Fruit fly (Drosophila melanogaster) whole organism, prepupa: ENCODE measurements around the gene hoka.

Source experiments
- CG10669 ChIP-seq: fragments of 200-800 bp; sonication (Bioruptor generic); optimal IDR thresholded peaks from 3 replicates; lab custom pipeline; 2018; ENCODE audit warnings: missing biosample characterization, mild to moderate bottlenecking, missing genetic modification characterization, moderate library complexity
- CG11294 ChIP-seq: fragments of 200-800 bp; sonication (Bioruptor generic); IDR thresholded peaks from 2 replicates; pipeline ENCODE4 v1.3.6; 2022; ENCODE audit warnings: missing biosample characterization, missing genetic modification characterization
- CG11762 ChIP-seq: fragments of 200-800 bp; sonication (Bioruptor generic); optimal IDR thresholded peaks from 3 replicates; lab custom pipeline; 2016; ENCODE audit warnings: missing biosample characterization, missing genetic modification characterization; ENCODE audit not compliant: insufficient read depth
- CG11902 ChIP-seq: fragments of 200-800 bp; sonication (Bioruptor generic); optimal IDR thresholded peaks from 3 replicates; lab custom pipeline; 2016; ENCODE audit warnings: missing biosample characterization, missing genetic modification characterization
- CG6163 ChIP-seq: fragments of 200-800 bp; sonication (Bioruptor generic); IDR thresholded peaks from 3 replicates; pipeline ENCODE4 v1.3.6; 2022; ENCODE audit warnings: missing biosample characterization, missing genetic modification characterization
- CG6854 ChIP-seq: fragments of 200-800 bp; sonication (Bioruptor generic); optimal IDR thresholded peaks from 2 replicates; lab custom pipeline; 2017; ENCODE audit warnings: missing biosample characterization, mild to moderate bottlenecking, missing genetic modification characterization
- CG8632 ChIP-seq: fragments of 200-800 bp; sonication (Bioruptor generic); optimal IDR thresholded peaks from 3 replicates; lab custom pipeline; 2016; ENCODE audit warnings: missing biosample characterization, missing genetic modification characterization
- Gug ChIP-seq: fragments of 200-800 bp; sonication (Bioruptor generic); IDR thresholded peaks from 2 replicates; pipeline ENCODE4 v1.3.6; 2022; ENCODE audit warnings: missing biosample characterization, missing genetic modification characterization
- Sox102F ChIP-seq: fragments of 200-800 bp; sonication (Bioruptor generic); optimal IDR thresholded peaks from 2 replicates; lab custom pipeline; 2016; ENCODE audit warnings: missing biosample characterization, mild to moderate bottlenecking, missing genetic modification characterization
- achi ChIP-seq: fragments of 200-800 bp; sonication (Bioruptor generic); optimal IDR thresholded peaks from 3 replicates; lab custom pipeline; 2016; ENCODE audit warnings: missing biosample characterization, missing genetic modification characterization
- esn ChIP-seq: fragments of 200-800 bp; sonication (Bioruptor generic); optimal IDR thresholded peaks from 2 replicates; lab custom pipeline; 2016; ENCODE audit warnings: missing biosample characterization, mild to moderate bottlenecking, missing genetic modification characterization, moderate library complexity
- lz ChIP-seq: fragments of 200-800 bp; sonication (Bioruptor generic); optimal IDR thresholded peaks from 3 replicates; lab custom pipeline; 2016; ENCODE audit warnings: missing biosample characterization, missing genetic modification characterization
- ss ChIP-seq, 2 experiments: fragments of 200-800 bp; sonication (Bioruptor generic); optimal IDR thresholded peaks; 2 replicates in 1 of 2; 3 replicates in 1 of 2; lab custom pipeline; 2017 to 2018; ENCODE audit warnings: mild to moderate bottlenecking in 2 of 2, missing biosample characterization in 2 of 2, missing genetic modification characterization in 2 of 2, moderate library complexity in 1 of 2
- svp ChIP-seq: fragments of 200-800 bp; sonication (Bioruptor generic); peaks from one replicate; lab custom pipeline; 2016; ENCODE audit warnings: missing biosample characterization, missing genetic modification characterization

DNA sequence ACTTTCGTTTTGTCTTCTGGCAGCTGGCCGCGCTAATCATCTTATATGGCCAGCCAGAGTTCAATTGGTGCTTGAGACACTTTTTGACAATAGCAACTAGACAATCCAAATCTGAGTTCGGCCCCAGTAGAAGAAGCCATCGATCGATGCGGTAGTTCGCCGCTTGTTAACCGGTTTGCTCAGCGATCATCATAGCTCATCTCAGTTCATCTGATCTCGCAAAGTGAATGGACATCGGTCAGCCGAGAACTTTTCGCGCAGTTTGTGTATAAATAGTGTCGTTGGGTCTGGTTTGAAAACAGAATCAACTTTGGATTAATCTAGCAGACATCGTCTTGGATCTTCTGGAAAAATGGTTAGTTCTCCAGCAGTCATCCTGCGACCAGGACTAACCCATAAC lies 2.1 kb upstream of the hoka start, which contains the start of gene CG13705:
- TF ChIP-seq CG6854 (no peak), svp (no peak), lz (no peak), Gug (no peak), CG11762 (no peak), achi (no peak), CG10669 (no peak), ss (GFP tag; optimal IDR thresholded peaks at IDR 0.05; lab: Kevin White, UChicago) (no peak), CG8632 (GFP tag; lab: Kevin White, UChicago) (no peak), Sox102F (GFP tag; lab: Kevin White, UChicago) (no peak), CG6163 (GFP tag; lab: Robert Waterston, UW) (no peak), esn (GFP tag; lab: Kevin White, UChicago) (no peak), CG11294 (GFP tag; lab: Robert Waterston, UW) (no peak), CG11902 (GFP tag; lab: Kevin White, UChicago) (no peak)
